Fruit fly (Drosophila melanogaster) whole organism, prepupa: ENCODE measurements around the gene Arpc3B.

Experiments used
- CG10631 ChIP-seq: fragments of 200-800 bp; sonication (Bioruptor generic); optimal IDR thresholded peaks from 2 replicates; lab custom pipeline; 2016; ENCODE audit warnings: missing biosample characterization, missing genetic modification characterization
- CG10669 ChIP-seq: fragments of 200-800 bp; sonication (Bioruptor generic); optimal IDR thresholded peaks from 3 replicates; lab custom pipeline; 2018; ENCODE audit warnings: missing biosample characterization, mild to moderate bottlenecking, missing genetic modification characterization, moderate library complexity
- CG15336 ChIP-seq: fragments of 200-800 bp; sonication (Bioruptor generic); IDR thresholded peaks from 2 replicates; pipeline ENCODE4 v1.3.6; 2022; ENCODE audit warnings: missing biosample characterization, missing genetic modification characterization
- CG3032 ChIP-seq: fragments of 200-800 bp; optimal IDR thresholded peaks from 2 replicates; lab custom pipeline; 2019; ENCODE audit warnings: missing biosample characterization, mild to moderate bottlenecking, missing genetic modification characterization, moderate library complexity
- CG32006 ChIP-seq: fragments of 200-800 bp; sonication (Bioruptor generic); optimal IDR thresholded peaks from 3 replicates; lab custom pipeline; 2017; ENCODE audit warnings: missing biosample characterization, mild to moderate bottlenecking, missing genetic modification characterization
- CG6276 ChIP-seq: fragments of 200-800 bp; sonication (Bioruptor generic); optimal IDR thresholded peaks from 2 replicates; lab custom pipeline; 2017; ENCODE audit warnings: missing biosample characterization, mild to moderate bottlenecking, missing genetic modification characterization
- CG6808 ChIP-seq: fragments of 200-800 bp; sonication (Bioruptor generic); optimal IDR thresholded peaks from 3 replicates; lab custom pipeline; 2017; ENCODE audit warnings: missing biosample characterization, missing genetic modification characterization, mild to moderate bottlenecking, moderate library complexity, missing genetic modification reagents
- CG8319 ChIP-seq: fragments of 200-800 bp; sonication (Bioruptor generic); optimal IDR thresholded peaks from 3 replicates; lab custom pipeline; 2016; ENCODE audit warnings: missing biosample characterization, missing genetic modification characterization
- CG9139 ChIP-seq: fragments of 200-800 bp; sonication (Bioruptor generic); optimal IDR thresholded peaks from 3 replicates; lab custom pipeline; 2017; ENCODE audit warnings: missing biosample characterization, mild to moderate bottlenecking, missing genetic modification characterization
- Met ChIP-seq: fragments of 200-800 bp; sonication (Bioruptor generic); optimal IDR thresholded peaks from 3 replicates; lab custom pipeline; 2016; ENCODE audit warnings: missing biosample characterization, missing genetic modification characterization
- acj6 ChIP-seq: fragments of 200-800 bp; sonication (Bioruptor generic); optimal IDR thresholded peaks from 3 replicates; lab custom pipeline; 2016; ENCODE audit warnings: missing biosample characterization, missing genetic modification characterization
- dsx ChIP-seq: fragments of 200-800 bp; optimal IDR thresholded peaks from 3 replicates; lab custom pipeline; 2019; ENCODE audit warnings: missing biosample characterization, mild to moderate bottlenecking, missing genetic modification characterization, moderate library complexity; ENCODE audit not compliant: poor library complexity, severe bottlenecking
- eg ChIP-seq: fragments of 200-800 bp; sonication (Bioruptor generic); IDR thresholded peaks from 3 replicates; pipeline ENCODE4 v1.3.6; 2022; ENCODE audit warnings: missing biosample characterization, missing genetic modification characterization
- fkh ChIP-seq: fragments of 200-800 bp; sonication (Bioruptor generic); optimal IDR thresholded peaks from 3 replicates; lab custom pipeline; 2017; ENCODE audit warnings: missing biosample characterization, mild to moderate bottlenecking, missing genetic modification characterization, moderate library complexity

dm6 chrX:17081147-17081546, 24.5 kb downstream of the Arpc3B start, which contains the start of gene CG4955:
- TF ChIP-seq fkh (GFP tag; lab: Kevin White, UChicago) (no peak), CG3032 (tag; lab: Kevin White, UChicago) (no peak), eg (GFP tag; lab: Robert Waterston, UW) (no peak), CG6808 (no peak), CG10631 (GFP tag; lab: Kevin White, UChicago) (no peak), CG8319 (GFP tag; lab: Kevin White, UChicago) (no peak), CG9139 (GFP tag; lab: Kevin White, UChicago) (no peak), CG10669 (GFP tag; lab: Kevin White, UChicago) (no peak), Met (no peak), CG32006 (no peak), CG6276 (no peak), dsx (GFP tag; lab: Kevin White, UChicago) (no peak), acj6 (no peak), CG15336 (GFP tag; lab: Robert Waterston, UW) (no peak)
